Fruit fly (Drosophila melanogaster) whole organism, embryonic: Measurements from ENCODE around the gene CG7120.

Experiments
- ATbp ChIP-seq: fragments of 200-800 bp; sonication (Bioruptor generic); optimal IDR thresholded peaks from 2 replicates; lab custom pipeline; 2017; ENCODE audit warnings: missing biosample characterization, mild to moderate bottlenecking, missing genetic modification characterization, missing genetic modification reagents
- Antp ChIP-seq: fragments of 200-800 bp; sonication (Bioruptor generic); optimal IDR thresholded peaks from 3 replicates; lab custom pipeline; 2016; ENCODE audit warnings: missing biosample characterization, missing genetic modification characterization
- BEAF-32 ChIP-seq: fragments of 200-800 bp; sonication (Bioruptor generic); optimal IDR thresholded peaks from 3 replicates; lab custom pipeline; 2017; ENCODE audit warnings: missing biosample characterization, missing genetic modification characterization, mild to moderate bottlenecking, moderate library complexity, missing genetic modification reagents
- CG11504 ChIP-seq: fragments of 200-800 bp; sonication (Bioruptor generic); optimal IDR thresholded peaks from 3 replicates; lab custom pipeline; 2019; ENCODE audit warnings: missing biosample characterization, mild to moderate bottlenecking, missing genetic modification characterization, moderate library complexity
- CG12769 ChIP-seq: fragments of 200-800 bp; sonication (Bioruptor generic); optimal IDR thresholded peaks from 2 replicates; lab custom pipeline; 2019; ENCODE audit warnings: missing biosample characterization, mild to moderate bottlenecking, missing genetic modification characterization, moderate library complexity
- CG14710 ChIP-seq: fragments of 200-800 bp; sonication (Bioruptor generic); optimal IDR thresholded peaks from 3 replicates; lab custom pipeline; 2019; ENCODE audit warnings: missing biosample characterization, mild to moderate bottlenecking, missing genetic modification characterization, moderate library complexity
- CG15696 ChIP-seq: fragments of 200-800 bp; sonication (Bioruptor generic); optimal IDR thresholded peaks from 2 replicates; lab custom pipeline; 2019; ENCODE audit warnings: missing biosample characterization, mild to moderate bottlenecking, missing genetic modification characterization, moderate library complexity
- CG17359 ChIP-seq: fragments of 200-800 bp; sonication (Bioruptor generic); optimal IDR thresholded peaks from 3 replicates; lab custom pipeline; 2018; ENCODE audit warnings: missing biosample characterization, mild to moderate bottlenecking, missing genetic modification characterization, moderate library complexity
- CG2116 ChIP-seq: fragments of 200-800 bp; sonication (Bioruptor generic); optimal IDR thresholded peaks from 3 replicates; lab custom pipeline; 2018; ENCODE audit warnings: missing biosample characterization, mild to moderate bottlenecking, missing genetic modification characterization
- CG2120 ChIP-seq: fragments of 200-800 bp; sonication (Bioruptor generic); optimal IDR thresholded peaks from 3 replicates; lab custom pipeline; 2016; ENCODE audit warnings: missing biosample characterization, missing genetic modification characterization
- CG30403 ChIP-seq: fragments of 200-800 bp; sonication (Bioruptor generic); optimal IDR thresholded peaks from 3 replicates; lab custom pipeline; 2016; ENCODE audit warnings: missing biosample characterization, missing genetic modification characterization
- CG31365 ChIP-seq: fragments of 200-800 bp; sonication (Bioruptor generic); optimal IDR thresholded peaks from 2 replicates; lab custom pipeline; 2018; ENCODE audit warnings: missing biosample characterization, mild to moderate bottlenecking, missing genetic modification characterization
- CG3838 ChIP-seq: fragments of 200-800 bp; sonication (Bioruptor generic); optimal IDR thresholded peaks from 3 replicates; lab custom pipeline; 2016; ENCODE audit warnings: missing biosample characterization, missing genetic modification characterization
- CG3847 ChIP-seq: fragments of 200-800 bp; sonication (Bioruptor generic); IDR thresholded peaks from 2 replicates; pipeline ENCODE4 v1.3.6; 2022; ENCODE audit warnings: missing biosample characterization, missing genetic modification characterization
- CG42726 ChIP-seq: fragments of 200-800 bp; sonication (Bioruptor generic); IDR thresholded peaks from 2 replicates; pipeline ENCODE4 v1.3.6; 2022; ENCODE audit warnings: missing biosample characterization, missing genetic modification characterization; ENCODE audit not compliant: partially characterized antibody
- CG7839 ChIP-seq: fragments of 200-800 bp; sonication (Bioruptor generic); optimal IDR thresholded peaks from 3 replicates; lab custom pipeline; 2018; ENCODE audit warnings: missing biosample characterization, mild to moderate bottlenecking, missing genetic modification characterization, moderate library complexity
- CG8924 ChIP-seq: fragments of 200-800 bp; optimal IDR thresholded peaks from 3 replicates; lab custom pipeline; 2019; ENCODE audit warnings: missing biosample characterization, mild to moderate bottlenecking, missing genetic modification characterization, moderate library complexity
- CG9727 ChIP-seq: fragments of 200-800 bp; sonication (Bioruptor generic); optimal IDR thresholded peaks from 3 replicates; lab custom pipeline; 2017; ENCODE audit warnings: missing biosample characterization, mild to moderate bottlenecking, missing genetic modification characterization
- CrebB ChIP-seq: fragments of 200-800 bp; sonication (Bioruptor generic); optimal IDR thresholded peaks from 3 replicates; lab custom pipeline; 2018; ENCODE audit warnings: missing biosample characterization, mild to moderate bottlenecking, missing genetic modification characterization
- Dfd ChIP-seq, 2 experiments: fragments of >200 bp; optimal IDR thresholded peaks; 2 replicates each; lab custom pipeline; 2017; ENCODE audit warnings: missing biosample characterization in 2 of 2, missing genetic modification characterization in 2 of 2
- Drgx ChIP-seq: fragments of 200-800 bp; sonication (Bioruptor generic); IDR thresholded peaks from 2 replicates; pipeline ENCODE4 v1.3.6; 2022; ENCODE audit warnings: missing biosample characterization, missing genetic modification characterization
- Gug ChIP-seq: fragments of 200-800 bp; sonication (Bioruptor generic); IDR thresholded peaks from 4 replicates; pipeline ENCODE4 v1.3.6; 2022; ENCODE audit warnings: missing biosample characterization, missing genetic modification characterization
- HLH4C ChIP-seq: fragments of 200-800 bp; sonication (Bioruptor generic); IDR thresholded peaks from 3 replicates; pipeline ENCODE4 v1.3.6; 2022; ENCODE audit warnings: missing biosample characterization, missing genetic modification characterization; ENCODE audit not compliant: partially characterized antibody
- Lpt ChIP-seq: fragments of >200 bp; optimal IDR thresholded peaks from 2 replicates; lab custom pipeline; 2018; ENCODE audit warnings: missing biosample characterization, missing genetic modification characterization
- Med ChIP-seq: fragments of 200-800 bp; sonication (Bioruptor generic); peaks from one replicate; lab custom pipeline; 2016; ENCODE audit warnings: missing biosample characterization, missing genetic modification characterization, mild to moderate bottlenecking, inconsistent platforms, moderate library complexity
- Oaz ChIP-seq: fragments of 200-800 bp; sonication (Bioruptor generic); IDR thresholded peaks from 2 replicates; pipeline ENCODE4 v1.3.6; 2022; ENCODE audit warnings: missing biosample characterization, missing genetic modification characterization
- Oli ChIP-seq: fragments of 200-800 bp; sonication (Bioruptor generic); optimal IDR thresholded peaks from 2 replicates; lab custom pipeline; 2018; ENCODE audit warnings: missing biosample characterization, mild to moderate bottlenecking, missing genetic modification characterization, moderate library complexity
- Scr ChIP-seq: fragments of 200-800 bp; sonication (Bioruptor generic); IDR thresholded peaks from 2 replicates; pipeline ENCODE4 v1.3.6; 2022; ENCODE audit warnings: missing biosample characterization, missing genetic modification characterization; ENCODE audit not compliant: partially characterized antibody
- Sox102F ChIP-seq: fragments of 200-800 bp; sonication (Bioruptor generic); optimal IDR thresholded peaks from 2 replicates; lab custom pipeline; 2018; ENCODE audit warnings: missing biosample characterization, mild to moderate bottlenecking, missing genetic modification characterization, moderate library complexity
- Usf ChIP-seq: fragments of 200-800 bp; sonication (Bioruptor generic); optimal IDR thresholded peaks from 2 replicates; lab custom pipeline; 2017; ENCODE audit warnings: missing genotype, missing biosample characterization, missing genetic modification characterization
- ash1 ChIP-seq: fragments of 200-800 bp; sonication (Bioruptor generic); optimal IDR thresholded peaks from 2 replicates; lab custom pipeline; 2018; ENCODE audit warnings: missing biosample characterization, mild to moderate bottlenecking, missing genetic modification characterization
- cas ChIP-seq: fragments of 200-800 bp; sonication (Bioruptor generic); IDR thresholded peaks from 2 replicates; pipeline ENCODE4 v1.3.6; 2022; ENCODE audit warnings: missing biosample characterization, missing genetic modification characterization
- chm ChIP-seq: fragments of 200-800 bp; sonication (Bioruptor generic); IDR thresholded peaks from 2 replicates; pipeline ENCODE4 v1.3.6; 2022; ENCODE audit warnings: missing biosample characterization, missing genetic modification characterization
- chn ChIP-seq: fragments of 200-800 bp; sonication (Bioruptor generic); optimal IDR thresholded peaks from 2 replicates; lab custom pipeline; 2016; ENCODE audit warnings: missing biosample characterization, missing genetic modification characterization
- crol ChIP-seq: fragments of 200-800 bp; sonication (Bioruptor generic); IDR thresholded peaks from 2 replicates; pipeline ENCODE4 v1.3.6; 2022; ENCODE audit warnings: missing biosample characterization, missing genetic modification characterization
- dpn ChIP-seq, 2 experiments: fragments of 200-800 bp; sonication (Bioruptor generic); optimal IDR thresholded peaks; 3 replicates each; lab custom pipeline; 2016; ENCODE audit warnings: missing biosample characterization in 2 of 2, missing genetic modification characterization in 2 of 2
- ems ChIP-seq: fragments of 200-800 bp; sonication (Bioruptor generic); optimal IDR thresholded peaks from 3 replicates; lab custom pipeline; 2016; ENCODE audit warnings: missing biosample characterization, missing genetic modification characterization
- en ChIP-seq: fragments of 200-800 bp; sonication (Bioruptor generic); optimal IDR thresholded peaks from 2 replicates; lab custom pipeline; 2016; ENCODE audit warnings: missing biosample characterization, missing genetic modification characterization
- ewg ChIP-seq: fragments of 200-800 bp; sonication (Bioruptor generic); optimal IDR thresholded peaks from 3 replicates; lab custom pipeline; 2017; ENCODE audit warnings: mild to moderate bottlenecking, missing biosample characterization, missing genetic modification reagents, missing genetic modification characterization
- fru ChIP-seq: fragments of >200 bp; optimal IDR thresholded peaks from 2 replicates; lab custom pipeline; 2017
- grn ChIP-seq: fragments of 200-800 bp; sonication (Bioruptor generic); optimal IDR thresholded peaks from 3 replicates; lab custom pipeline; 2017; ENCODE audit warnings: missing biosample characterization, missing genetic modification characterization
- hbn ChIP-seq: fragments of 200-800 bp; sonication (Bioruptor generic); IDR thresholded peaks from 2 replicates; pipeline ENCODE4 v1.3.6; 2022; ENCODE audit warnings: missing biosample characterization, missing genetic modification characterization; ENCODE audit not compliant: partially characterized antibody
- ind ChIP-seq: fragments of 200-800 bp; sonication (Bioruptor generic); optimal IDR thresholded peaks from 3 replicates; lab custom pipeline; 2016; ENCODE audit warnings: missing biosample characterization, missing genetic modification characterization
- kay ChIP-seq: fragments of 200-800 bp; sonication (Bioruptor generic); optimal IDR thresholded peaks from 2 replicates; lab custom pipeline; 2016; ENCODE audit warnings: missing biosample characterization, missing genetic modification characterization
- pho ChIP-seq: fragments of 200-800 bp; sonication (Bioruptor generic); optimal IDR thresholded peaks from 2 replicates; lab custom pipeline; 2016; ENCODE audit warnings: missing biosample characterization, missing genetic modification characterization
- repo ChIP-seq: fragments of 200-800 bp; sonication (Bioruptor generic); optimal IDR thresholded peaks from 2 replicates; lab custom pipeline; 2016; ENCODE audit warnings: missing biosample characterization, missing genetic modification characterization
- ro ChIP-seq: fragments of 200-800 bp; sonication (Bioruptor generic); IDR thresholded peaks from 2 replicates; pipeline ENCODE4 v1.3.6; 2022; ENCODE audit warnings: missing biosample characterization, missing genetic modification characterization
- sisA ChIP-seq: fragments of 200-800 bp; sonication (Bioruptor generic); IDR thresholded peaks from 2 replicates; pipeline ENCODE4 v1.3.6; 2022; ENCODE audit warnings: missing biosample characterization, missing genetic modification characterization
- tin ChIP-seq: fragments of 200-800 bp; sonication (Bioruptor generic); optimal IDR thresholded peaks from 3 replicates; lab custom pipeline; 2016; ENCODE audit warnings: missing biosample characterization, missing genetic modification characterization
- tna ChIP-seq: fragments of 200-800 bp; sonication (Bioruptor generic); IDR thresholded peaks from 2 replicates; pipeline ENCODE4 v1.3.6; 2022; ENCODE audit warnings: missing biosample characterization, missing genetic modification characterization; ENCODE audit not compliant: partially characterized antibody
- wek ChIP-seq: fragments of 200-800 bp; sonication (Bioruptor generic); optimal IDR thresholded peaks from 3 replicates; lab custom pipeline; 2018; ENCODE audit warnings: missing biosample characterization, mild to moderate bottlenecking, missing genetic modification characterization, moderate library complexity
- zfh2 ChIP-seq: fragments of 200-800 bp; sonication (Bioruptor generic); optimal IDR thresholded peaks from 2 replicates; lab custom pipeline; 2016; ENCODE audit warnings: missing biosample characterization, missing genetic modification characterization

The CG7120 gene

DNA sequence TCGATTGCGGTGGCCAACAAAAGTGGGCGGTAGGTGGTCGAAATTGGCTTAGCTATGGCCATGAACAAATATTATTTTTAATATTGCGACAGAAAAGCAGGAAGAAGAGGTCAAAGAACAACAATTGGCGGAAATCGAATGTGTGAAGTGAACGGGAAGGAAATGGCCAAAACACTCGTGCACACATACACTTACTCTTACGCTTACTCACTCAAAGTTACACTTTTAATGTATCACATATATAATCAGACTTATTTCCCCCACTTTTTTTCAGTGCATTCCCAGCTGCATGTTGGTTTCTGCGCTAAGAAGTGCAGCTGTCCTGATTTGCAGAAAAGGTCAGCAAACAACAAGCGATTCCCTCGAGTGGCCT, 52.7 kb downstream of the CG7120 start (continued):
- TF ChIP-seq Lpt (no peak), dpn (GFP tag; optimal IDR thresholded peaks at IDR 0.05; lab: Kevin White, UChicago) (no peak), CG2116 (no peak), Antp (GFP tag; lab: Kevin White, UChicago) (no peak), chm (no peak), CG3847 (no peak), CG17359 (tag; lab: Kevin White, UChicago) (peak; percentile 5), CG12769 (no peak), zfh2 (GFP tag; lab: Kevin White, UChicago) (no peak), hbn (GFP tag; lab: Robert Waterston, UW) (no peak), CG30403 (GFP tag; lab: Kevin White, UChicago) (peak; percentile 66), repo (GFP tag; lab: Kevin White, UChicago) (no peak), sisA (GFP tag; lab: Robert Waterston, UW) (0 out of 2 replicates have a peak, but pooled peaks have one; percentile 10), Oaz (no peak), crol (no peak), chn (no peak), ash1 (GFP tag; lab: Kevin White, UChicago) (no peak), fru (lab: Kevin White, UChicago) (no peak), CG15696 (tag; lab: Kevin White, UChicago) (peak; percentile 9), pho (GFP tag; lab: Kevin White, UChicago) (no peak), Gug (GFP tag; lab: Robert Waterston, UW) (peak; percentile 32; the same call in 2 of the 4 replicates), ro (GFP tag; lab: Robert Waterston, UW) (no peak), ind (GFP tag; lab: Kevin White, UChicago) (peak; percentile 15), en (GFP tag; lab: Kevin White, UChicago) (no peak), Oli (peak; percentile 28), CG3838 (GFP tag; lab: Kevin White, UChicago) (no peak), ATbp (GFP tag; lab: Kevin White, UChicago) (peak; percentile 47), Sox102F (GFP tag; lab: Kevin White, UChicago) (peak; percentile 19), CG14710 (peak; percentile 33), grn (GFP tag; lab: Kevin White, UChicago) (no peak), ewg (GFP tag; lab: Kevin White, UChicago) (no peak), Dfd (GFP tag; optimal IDR thresholded peaks at IDR 0.05; lab: Kevin White, UChicago) (no peak), CG11504 (tag; lab: Kevin White, UChicago) (peak; percentile 50), cas (no peak), wek (GFP tag; lab: Kevin White, UChicago) (no peak), CrebB (tag; lab: Kevin White, UChicago) (no peak), Drgx (peak; percentile 58), ems (GFP tag; lab: Kevin White, UChicago) (no peak), CG7839 (tag; lab: Kevin White, UChicago) (peak; percentile 13), HLH4C (GFP tag; lab: Robert Waterston, UW) (no peak), tin (GFP tag; lab: Kevin White, UChicago) (peak; percentile 23), CG8924 (tag; lab: Kevin White, UChicago) (no peak), Scr (GFP tag; lab: Robert Waterston, UW) (no peak), kay (GFP tag; lab: Kevin White, UChicago) (no peak), Med (peak; percentile 85), CG31365 (tag; lab: Kevin White, UChicago) (no peak), CG2120 (GFP tag; lab: Kevin White, UChicago) (no peak), CG9727 (GFP tag; lab: Kevin White, UChicago) (peak; percentile 49), BEAF-32 (GFP tag; lab: Kevin White, UChicago) (no peak), tna (no peak), CG42726 (no peak), Usf (no peak)
